Worm (Caenorhabditis elegans): ENCODE data around the gene C30B5.6.

DNA sequence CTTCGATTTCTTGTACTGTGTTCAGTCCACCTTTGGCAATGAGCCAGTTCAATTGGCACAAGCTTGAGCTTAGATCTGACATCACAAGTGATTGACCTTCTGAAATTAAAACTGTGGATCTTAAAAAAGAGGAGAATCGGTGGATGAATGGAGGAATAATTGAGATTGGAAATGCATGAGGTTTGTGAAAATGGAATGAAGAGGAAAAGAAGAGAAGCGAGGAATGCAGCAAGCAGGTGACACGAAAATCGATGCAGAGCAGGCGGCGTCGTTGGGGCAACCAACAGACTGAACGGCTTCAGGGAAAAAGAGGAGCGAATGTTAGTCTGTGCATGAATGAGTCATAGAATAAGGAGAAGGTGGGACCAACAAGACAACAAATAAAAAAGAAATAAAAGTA, 31.2 kb downstream of the C30B5.6 start, which contains the start of gene fkh-8:
- TF ChIP-seq hnd-1 (tag; optimal IDR thresholded peaks at IDR 0.05), result no peak
- no peak for TF ChIP-seq ama-1 (optimal IDR thresholded peaks at IDR 0.05)
- TF ChIP-seq tbx-11 (GFP tag; IDR thresholded peaks at IDR 0.05), result no peak
- no peak for TF ChIP-seq ets-7 (tag; optimal IDR thresholded peaks at IDR 0.05)
- TF ChIP-seq ceh-13 (GFP tag; optimal IDR thresholded peaks at IDR 0.05), result no peak
- no peak for TF ChIP-seq sea-1 (GFP tag; conservative IDR thresholded peaks at IDR 0.05)
- TF ChIP-seq hmbx-1 (tag; optimal IDR thresholded peaks at IDR 0.05), result no peak
- no peak for TF ChIP-seq aly-1 (tag; optimal IDR thresholded peaks at IDR 0.05)
- no peak for TF ChIP-seq B0310.2 (tag; optimal IDR thresholded peaks at IDR 0.05)
